Fruit fly (Drosophila melanogaster): Measurements from ENCODE around the gene Atg1.

The Atg1 gene

dm6 chr3L:12734550-12735012 is 70.3 kb downstream of the Atg1 start, which contains the start of the genes SmD1 and Ptp69D (continued):
- TF ChIP-seq dimm (GFP tag; IDR thresholded peaks at IDR 0.05) (no peak), CG30020 (tag; optimal IDR thresholded peaks at IDR 0.05) (peak; percentile 99), ind (GFP tag; optimal IDR thresholded peaks at IDR 0.05) (no peak), CG10654 (GFP tag; optimal IDR thresholded peaks at IDR 0.05) (no peak), Sry-β (GFP tag; optimal IDR thresholded peaks at IDR 0.05) (no peak), dati (GFP tag; IDR thresholded peaks at IDR 0.05) (no peak), da (GFP tag; optimal IDR thresholded peaks at IDR 0.05) (no peak), Stat92E (GFP tag; optimal IDR thresholded peaks at IDR 0.05) (peak in 1 of 3 experiments; percentile 40), bbx (GFP tag; IDR thresholded peaks at IDR 0.05; ENCODE audit: partially characterized antibody) (peak; percentile 62), CG32767 (GFP tag; IDR thresholded peaks at IDR 0.05) (no peak), scrt (GFP tag; optimal IDR thresholded peaks at IDR 0.05) (no peak), CG16863 (GFP tag; optimal IDR thresholded peaks at IDR 0.05) (no peak), vfl (GFP tag; optimal IDR thresholded peaks at IDR 0.05) (no peak), CG10979 (tag; optimal IDR thresholded peaks at IDR 0.05) (no peak), gfzf (GFP tag; optimal IDR thresholded peaks at IDR 0.05) (peak; percentile 7), Kr (GFP tag; optimal IDR thresholded peaks at IDR 0.05) (no peak), Adf1 (GFP tag; IDR thresholded peaks at IDR 0.05) (no peak), HLH4C (GFP tag; IDR thresholded peaks at IDR 0.05; ENCODE audit: partially characterized antibody) (peak; percentile 81), ERR (GFP tag; optimal IDR thresholded peaks at IDR 0.05) (no peak), CG8359 (GFP tag; optimal IDR thresholded peaks at IDR 0.05; ENCODE audit: borderline replicate concordance) (no peak), Spps (tag; optimal IDR thresholded peaks at IDR 0.05) (no peak), CG2678 (tag; optimal IDR thresholded peaks at IDR 0.05) (no peak), ranshi (GFP tag; IDR thresholded peaks at IDR 0.05) (no peak), CG15011 (GFP tag; optimal IDR thresholded peaks at IDR 0.05) (no peak), vnd (GFP tag; IDR thresholded peaks at IDR 0.05; ENCODE audit: partially characterized antibody) (peak; percentile 86), stwl (tag; optimal IDR thresholded peaks at IDR 0.05) (peak; percentile 69), Hmx (GFP tag; optimal IDR thresholded peaks at IDR 0.05) (no peak), CG31224 (GFP tag; IDR thresholded peaks at IDR 0.05) (no peak), CG7786 (GFP tag; optimal IDR thresholded peaks at IDR 0.05) (no peak), Ptx1 (GFP tag; IDR thresholded peaks at IDR 0.05) (no peak), CG2889 (GFP tag; IDR thresholded peaks at IDR 0.05) (no peak), kni (GFP tag; optimal IDR thresholded peaks at IDR 0.05) (no peak), Camta (GFP tag; optimal IDR thresholded peaks at IDR 0.05) (no peak), CG2712 (tag; optimal IDR thresholded peaks at IDR 0.05) (peak; percentile 58), CG6689 (GFP tag; IDR thresholded peaks at IDR 0.05) (no peak), CG15269 (tag; optimal IDR thresholded peaks at IDR 0.05) (no peak), CG15073 (GFP tag; optimal IDR thresholded peaks at IDR 0.05) (no peak), klu (GFP tag; IDR thresholded peaks at IDR 0.05) (no peak), vvl (GFP tag; IDR thresholded peaks at IDR 0.05) (no peak), esg (GFP tag; conservative IDR thresholded peaks at IDR 0.05) (no peak), cg (GFP tag; optimal IDR thresholded peaks at IDR 0.05) (no peak), CG18262 (tag; optimal IDR thresholded peaks at IDR 0.05) (no peak), kah (GFP tag; optimal IDR thresholded peaks at IDR 0.05) (no peak), dpn (GFP tag; optimal IDR thresholded peaks at IDR 0.05) (no peak), jumu (GFP tag; optimal IDR thresholded peaks at IDR 0.05) (no peak), CG3281 (GFP tag; optimal IDR thresholded peaks at IDR 0.05) (no peak), CG17802 (tag; optimal IDR thresholded peaks at IDR 0.05) (no peak), Lpt (GFP tag; optimal IDR thresholded peaks at IDR 0.05) (no peak), CG12299 (tag; optimal IDR thresholded peaks at IDR 0.05) (peak; percentile 10), Dip3 (GFP tag; optimal IDR thresholded peaks at IDR 0.05) (no peak), CG3838 (GFP tag; optimal IDR thresholded peaks at IDR 0.05) (no peak), CG7556 (GFP tag; optimal IDR thresholded peaks at IDR 0.05) (no peak)

Measured in whole organism, embryonic.